Worm (Caenorhabditis elegans): Measurements from ENCODE around the gene C32B5.18.
"Not testable (repeated sequence)": the region's sequence is repeated elsewhere in the genome, so short reads cannot be mapped to it uniquely, and the experiment has no call there.

C32B5.18 gene

ce11 chrII:927331-927730 lies 33.0 kb upstream of the C32B5.18 start, which contains the start of gene R07C3.13:
R07C3.13 (minus strand) TSS chrII:927431.
- TF ChIP-seq tab-1 (GFP tag; IDR thresholded peaks at IDR 0.05) (no peak), flt-1 (GFP tag; IDR thresholded peaks at IDR 0.05) (no peak), T22C8.4 (GFP tag; IDR thresholded peaks at IDR 0.05) (no peak), ref-1 (GFP tag; conservative IDR thresholded peaks at IDR 0.05) (no peak), ztf-29 (GFP tag; IDR thresholded peaks at IDR 0.05) (no peak), klf-2 (GFP tag; conservative IDR thresholded peaks at IDR 0.05) (no peak), ztf-23 (GFP tag; IDR thresholded peaks at IDR 0.05) (no peak), med-1 (GFP tag; optimal IDR thresholded peaks at IDR 0.05; ENCODE audit: insufficient read depth) (no peak), cog-1 (tag; optimal IDR thresholded peaks at IDR 0.05) (no peak)

- not testable (repeated sequence) for TF ChIP-seq klf-2 (GFP tag; conservative IDR thresholded peaks at IDR 0.05); ztf-23 (GFP tag; IDR thresholded peaks at IDR 0.05); med-1 (GFP tag; optimal IDR thresholded peaks at IDR 0.05; ENCODE audit: insufficient read depth)
Measured at ce11 chrII:930871-931270, 29.4 kb upstream of the C32B5.18 start, which contains the start of gene fbxc-34. fbxc-34 (plus strand) TSS chrII:931171.

- TF ChIP-seq ztf-23 (GFP tag; IDR thresholded peaks at IDR 0.05) (no peak), T22C8.4 (GFP tag; IDR thresholded peaks at IDR 0.05) (no peak), klf-2 (GFP tag; conservative IDR thresholded peaks at IDR 0.05) (no peak), ref-1 (GFP tag; conservative IDR thresholded peaks at IDR 0.05) (no peak), flt-1 (GFP tag; IDR thresholded peaks at IDR 0.05) (no peak), tab-1 (GFP tag; IDR thresholded peaks at IDR 0.05) (no peak), ztf-29 (GFP tag; IDR thresholded peaks at IDR 0.05) (no peak), cog-1 (tag; optimal IDR thresholded peaks at IDR 0.05) (no peak)
Measured at ce11 chrII:932718-933117, 27.6 kb upstream of the C32B5.18 start, which contains the start of gene acs-15. acs-15 (plus strand) TSS chrII:933018.

ce11 chrII:937265-937664 lies 23.1 kb upstream of the C32B5.18 start:
- TF ChIP-seq flt-1 (GFP tag; IDR thresholded peaks at IDR 0.05) (peak; percentile 54; the same call in 1 of the 2 replicates), med-1 (GFP tag; optimal IDR thresholded peaks at IDR 0.05; ENCODE audit: insufficient read depth) (no peak), ztf-29 (GFP tag; IDR thresholded peaks at IDR 0.05) (no peak), ztf-23 (GFP tag; IDR thresholded peaks at IDR 0.05) (no peak), T22C8.4 (GFP tag; IDR thresholded peaks at IDR 0.05) (no peak), klf-2 (GFP tag; conservative IDR thresholded peaks at IDR 0.05) (no peak)

ce11 chrII:938549-938948 lies 21.8 kb upstream of the C32B5.18 start, which contains the start of gene R07C3.3:
R07C3.3 (plus strand) TSS chrII:938849.
- TF ChIP-seq flt-1 (GFP tag; IDR thresholded peaks at IDR 0.05): no peak
- no peak for TF ChIP-seq ztf-29 (GFP tag; IDR thresholded peaks at IDR 0.05)
- TF ChIP-seq T22C8.4 (GFP tag; IDR thresholded peaks at IDR 0.05): no peak
- no peak for TF ChIP-seq ztf-23 (GFP tag; IDR thresholded peaks at IDR 0.05)
- TF ChIP-seq tab-1 (GFP tag; IDR thresholded peaks at IDR 0.05): no peak
- TF ChIP-seq ref-1 (GFP tag; conservative IDR thresholded peaks at IDR 0.05): no peak
- TF ChIP-seq med-1 (GFP tag; optimal IDR thresholded peaks at IDR 0.05; ENCODE audit: insufficient read depth): no peak
- TF ChIP-seq cog-1 (tag; optimal IDR thresholded peaks at IDR 0.05): no peak

ce11 chrII:940779-941178 lies 19.5 kb upstream of the C32B5.18 start, which contains the start of gene fbxc-36:
fbxc-36 (plus strand) TSS chrII:940983.
- TF ChIP-seq T22C8.4 (GFP tag; IDR thresholded peaks at IDR 0.05) (no peak), ztf-29 (GFP tag; IDR thresholded peaks at IDR 0.05) (no peak), cog-1 (tag; optimal IDR thresholded peaks at IDR 0.05) (no peak), tab-1 (GFP tag; IDR thresholded peaks at IDR 0.05) (no peak), ztf-23 (GFP tag; IDR thresholded peaks at IDR 0.05) (no peak), flt-1 (GFP tag; IDR thresholded peaks at IDR 0.05) (no peak), ref-1 (GFP tag; conservative IDR thresholded peaks at IDR 0.05) (no peak), med-1 (GFP tag; optimal IDR thresholded peaks at IDR 0.05; ENCODE audit: insufficient read depth) (no peak), klf-2 (GFP tag; conservative IDR thresholded peaks at IDR 0.05) (no peak)

DNA sequence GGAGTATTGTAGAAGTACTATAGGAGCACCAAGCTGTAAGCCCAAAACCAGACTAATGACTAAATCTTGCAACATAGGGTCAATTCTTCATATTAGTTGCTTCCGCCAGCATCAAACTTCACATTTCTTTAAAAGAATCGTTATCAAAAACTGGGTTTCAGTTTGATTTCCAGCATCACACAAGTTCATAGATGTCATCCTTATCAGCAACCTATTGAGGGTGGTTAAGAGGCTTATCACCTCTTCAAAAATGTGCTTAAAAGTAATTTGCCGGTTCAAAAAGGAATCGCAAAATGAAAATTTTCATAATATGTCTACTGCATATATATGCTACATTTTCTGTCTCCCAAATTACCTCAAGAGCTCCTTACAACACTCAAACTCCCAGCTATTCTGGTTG lies 16.5 kb upstream of the C32B5.18 start, which contains the start of gene clec-43:
TSS of gene clec-43 (plus strand) at position 294 of the 400 bp plus-strand sequence.
- TF ChIP-seq flt-1 (GFP tag; IDR thresholded peaks at IDR 0.05) (no peak), tab-1 (GFP tag; IDR thresholded peaks at IDR 0.05) (no peak), cog-1 (tag; optimal IDR thresholded peaks at IDR 0.05) (no peak), ztf-29 (GFP tag; IDR thresholded peaks at IDR 0.05) (no peak), ref-1 (GFP tag; conservative IDR thresholded peaks at IDR 0.05) (no peak), T22C8.4 (GFP tag; IDR thresholded peaks at IDR 0.05) (no peak), med-1 (GFP tag; optimal IDR thresholded peaks at IDR 0.05; ENCODE audit: insufficient read depth) (no peak), klf-2 (GFP tag; conservative IDR thresholded peaks at IDR 0.05) (no peak), ztf-23 (GFP tag; IDR thresholded peaks at IDR 0.05) (no peak)

DNA sequence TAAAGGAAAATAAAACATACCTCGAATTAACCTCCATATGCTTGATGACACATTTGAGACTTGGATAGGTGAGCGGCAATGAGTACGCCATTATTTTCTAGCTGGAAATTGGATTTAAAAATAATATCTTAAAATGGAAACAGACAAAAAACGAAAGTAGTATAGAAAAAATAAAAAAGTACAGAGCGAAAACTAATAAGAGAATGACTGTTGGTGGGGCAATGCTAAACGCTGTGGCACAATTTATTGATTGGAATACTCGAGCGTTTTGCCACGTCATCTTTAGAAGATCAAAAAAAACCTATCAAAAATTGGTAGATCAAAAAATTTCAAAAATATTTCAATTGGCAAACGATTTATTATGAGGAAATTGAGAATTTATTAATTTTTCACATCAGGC lies 12.2 kb upstream of the C32B5.18 start, which contains the start of gene fbxc-32:
TSS of gene fbxc-32 (minus strand) at position 101 of the 400 bp plus-strand sequence.
- TF ChIP-seq ref-1 (GFP tag; conservative IDR thresholded peaks at IDR 0.05) (no peak), med-1 (GFP tag; optimal IDR thresholded peaks at IDR 0.05; ENCODE audit: insufficient read depth) (no peak), ztf-23 (GFP tag; IDR thresholded peaks at IDR 0.05) (no peak), klf-2 (GFP tag; conservative IDR thresholded peaks at IDR 0.05) (no peak), flt-1 (GFP tag; IDR thresholded peaks at IDR 0.05) (no peak), T22C8.4 (GFP tag; IDR thresholded peaks at IDR 0.05) (no peak), ztf-29 (GFP tag; IDR thresholded peaks at IDR 0.05) (no peak)

- TF ChIP-seq med-1 (GFP tag; optimal IDR thresholded peaks at IDR 0.05; ENCODE audit: insufficient read depth) (no peak), cog-1 (tag; optimal IDR thresholded peaks at IDR 0.05) (no peak), ztf-29 (GFP tag; IDR thresholded peaks at IDR 0.05) (no peak)
Measured at ce11 chrII:950374-950773, 9.9 kb upstream of the C32B5.18 start.

DNA sequence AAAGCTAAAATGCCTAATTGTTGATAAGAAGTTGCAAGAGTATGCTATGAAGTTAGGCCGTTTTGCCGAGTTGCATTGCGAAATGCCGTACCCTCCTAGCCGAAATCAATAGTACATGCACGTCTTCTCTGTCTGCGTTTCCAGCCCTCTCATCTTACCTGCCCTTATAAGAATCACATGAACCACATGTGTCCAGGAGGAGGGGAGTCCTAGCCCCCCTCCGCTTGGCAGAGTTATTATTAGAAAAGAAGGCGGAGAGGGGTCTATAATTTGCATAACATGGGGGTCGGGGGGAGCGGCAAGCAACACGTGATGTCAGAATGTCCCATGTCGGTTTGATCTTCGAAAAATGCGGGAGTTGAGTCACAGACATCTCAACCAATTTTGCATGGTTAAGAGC lies 7.3 kb upstream of the C32B5.18 start:
- TF ChIP-seq ztf-23 (GFP tag; IDR thresholded peaks at IDR 0.05): no peak
- no peak for TF ChIP-seq klf-2 (GFP tag; conservative IDR thresholded peaks at IDR 0.05)
- peak; percentile 61; the same call in 1 of the 2 replicates for TF ChIP-seq flt-1 (GFP tag; IDR thresholded peaks at IDR 0.05)
- TF ChIP-seq ref-1 (GFP tag; conservative IDR thresholded peaks at IDR 0.05): no peak
- TF ChIP-seq cog-1 (tag; optimal IDR thresholded peaks at IDR 0.05): no peak
- TF ChIP-seq T22C8.4 (GFP tag; IDR thresholded peaks at IDR 0.05): no peak
- 0 out of 2 replicates have a peak, but pooled peaks have one; percentile 18 for TF ChIP-seq ztf-29 (GFP tag; IDR thresholded peaks at IDR 0.05)
- no peak for TF ChIP-seq med-1 (GFP tag; optimal IDR thresholded peaks at IDR 0.05; ENCODE audit: insufficient read depth)
- TF ChIP-seq tab-1 (GFP tag; IDR thresholded peaks at IDR 0.05): no peak

Data from whole organism, midembryonic.